Worm (Caenorhabditis elegans): ENCODE measurements around the gene cul-2.

The cul-2 gene

ce11 chrIII:13732665-13733064, 45.6 kb downstream of the cul-2 start:
- TF ChIP-seq unc-42 (tag; optimal IDR thresholded peaks at IDR 0.05) = no peak
- no peak for TF ChIP-seq ets-4 (tag; optimal IDR thresholded peaks at IDR 0.05)
- TF ChIP-seq ceh-24 (tag; optimal IDR thresholded peaks at IDR 0.05) = no peak
- no peak for TF ChIP-seq che-1 (tag; optimal IDR thresholded peaks at IDR 0.05)
- no peak for TF ChIP-seq unc-3 (GFP tag; conservative IDR thresholded peaks at IDR 0.05)
- no peak for TF ChIP-seq unc-3 (tag; optimal IDR thresholded peaks at IDR 0.05)
- TF ChIP-seq sox-2 (GFP tag; IDR thresholded peaks at IDR 0.05) = no peak
- TF ChIP-seq ahr-1 (tag; optimal IDR thresholded peaks at IDR 0.05) = no peak
- TF ChIP-seq fkh-6 (tag; optimal IDR thresholded peaks at IDR 0.05) = no peak
- no peak for TF ChIP-seq ceh-9 (tag; optimal IDR thresholded peaks at IDR 0.05)

- TF ChIP-seq tbx-2 (tag; optimal IDR thresholded peaks at IDR 0.05) (no peak), elt-2 (tag; optimal IDR thresholded peaks at IDR 0.05) (peak; percentile 79)
Measured at ce11 chrIII:13733833-13734232, 46.8 kb downstream of the cul-2 start.

- TF ChIP-seq nhr-11 (tag; optimal IDR thresholded peaks at IDR 0.05) (no peak), K02D7.2 (tag; optimal IDR thresholded peaks at IDR 0.05) (no peak), hlh-15 (tag; optimal IDR thresholded peaks at IDR 0.05) (no peak), pha-2 (tag; optimal IDR thresholded peaks at IDR 0.05) (no peak), unc-86 (tag; optimal IDR thresholded peaks at IDR 0.05) (no peak), hlh-30 (tag; optimal IDR thresholded peaks at IDR 0.05; ENCODE audit: insufficient read depth) (no peak), ceh-31 (tag; optimal IDR thresholded peaks at IDR 0.05) (no peak), rnt-1 (tag; optimal IDR thresholded peaks at IDR 0.05) (no peak), ceh-9 (tag; optimal IDR thresholded peaks at IDR 0.05) (no peak)
Measured at ce11 chrIII:13735008-13735407, 47.9 kb downstream of the cul-2 start, which contains the start of gene W06F12.3. TSS of gene W06F12.3 (plus strand) at chrIII:13735030.

ce11 chrIII:13741410-13741809, 54.3 kb downstream of the cul-2 start:
- TF ChIP-seq ceh-9 (tag; optimal IDR thresholded peaks at IDR 0.05) = no peak
- TF ChIP-seq syd-9 (tag; optimal IDR thresholded peaks at IDR 0.05) = no peak
- TF ChIP-seq gmeb-2 (tag; optimal IDR thresholded peaks at IDR 0.05) = no peak
- TF ChIP-seq nfya-1 (tag; optimal IDR thresholded peaks at IDR 0.05) = no peak
- TF ChIP-seq tbx-7 (tag; optimal IDR thresholded peaks at IDR 0.05) = no peak
- no peak for TF ChIP-seq nhr-11 (tag; optimal IDR thresholded peaks at IDR 0.05)
- TF ChIP-seq F13H6.1 (tag; optimal IDR thresholded peaks at IDR 0.05) = no peak
- TF ChIP-seq ttx-3 (tag; optimal IDR thresholded peaks at IDR 0.05) = no peak
- no peak for TF ChIP-seq hlh-13 (GFP tag; optimal IDR thresholded peaks at IDR 0.05)
- no peak for TF ChIP-seq fkh-10 (GFP tag; optimal IDR thresholded peaks at IDR 0.05)
- no peak for TF ChIP-seq tbx-2 (tag; optimal IDR thresholded peaks at IDR 0.05)

ce11 chrIII:13742028-13742427, 55.0 kb downstream of the cul-2 start:
- TF ChIP-seq ceh-2 (tag; optimal IDR thresholded peaks at IDR 0.05) (no peak), hlh-30 (tag; optimal IDR thresholded peaks at IDR 0.05; ENCODE audit: insufficient read depth) (no peak), ceh-18 (tag; optimal IDR thresholded peaks at IDR 0.05) (no peak), tbx-7 (tag; optimal IDR thresholded peaks at IDR 0.05) (no peak), unc-86 (tag; optimal IDR thresholded peaks at IDR 0.05) (no peak), pha-4 (tag; optimal IDR thresholded peaks at IDR 0.05) (no peak), ama-1 (optimal IDR thresholded peaks at IDR 0.05) (no peak)

Measured in whole organism, late embryonic.